Worm (Caenorhabditis elegans) whole organism, L3 larva: Measurements from ENCODE around the gene R07E5.4.

Source experiments
- R02D3.7 ChIP-seq: fragments of 150-350 bp; optimal IDR thresholded peaks from 2 replicates; lab custom pipeline; 2014; ENCODE audit warnings: missing biosample characterization, missing genetic modification characterization
- ama-1 ChIP-seq: fragments of 150-350 bp; optimal IDR thresholded peaks from 2 replicates; lab custom pipeline; 2018
- ceh-16 ChIP-seq: sonication (generic microtip); optimal IDR thresholded peaks from 2 replicates; lab custom pipeline; 2017; ENCODE audit warnings: missing biosample characterization, missing genetic modification characterization
- ceh-82 ChIP-seq: fragments of 150-350 bp; optimal IDR thresholded peaks from 2 replicates; lab custom pipeline; 2014; ENCODE audit warnings: missing biosample characterization, missing genetic modification characterization
- ceh-9 ChIP-seq: sonication (generic microtip); optimal IDR thresholded peaks from 2 replicates; lab custom pipeline; 2018; ENCODE audit warnings: missing biosample characterization, missing genetic modification characterization
- egl-27 ChIP-seq: sonication (generic microtip); optimal IDR thresholded peaks from 4 replicates; lab custom pipeline; 2017; ENCODE audit warnings: missing biosample characterization, missing genetic modification reagents, missing genetic modification characterization
- egl-5 ChIP-seq: fragments of 150-350 bp; optimal IDR thresholded peaks from 2 replicates; lab custom pipeline; 2017; ENCODE audit warnings: missing biosample characterization, missing genetic modification reagents, missing genetic modification characterization, inconsistent platforms
- elt-3 ChIP-seq, 3 experiments: fragments of 150-350 bp in 1 of 3; sonication (generic microtip) in 2 of 3; optimal IDR thresholded peaks; 2 replicates in 2 of 3; 4 replicates in 1 of 3; lab custom pipeline; 2014 to 2017; ENCODE audit warnings: missing biosample characterization in 3 of 3, missing genetic modification characterization in 3 of 3
- eor-1 ChIP-seq, 2 experiments: fragments of 150-350 bp; optimal IDR thresholded peaks; 2 replicates each; lab custom pipeline; 2014 to 2018; ENCODE audit warnings: missing biosample characterization in 2 of 2, missing genetic modification characterization in 2 of 2
- fos-1 ChIP-seq: fragments of 150-350 bp; optimal IDR thresholded peaks from 2 replicates; lab custom pipeline; 2014; ENCODE audit warnings: missing biosample characterization, missing genetic modification characterization
- hmg-11 ChIP-seq: sonication (generic microtip); optimal IDR thresholded peaks from 2 replicates; lab custom pipeline; 2016; ENCODE audit warnings: missing genetic modification characterization, missing compliant biosample characterization
- lin-15B ChIP-seq: fragments of 150-350 bp; optimal IDR thresholded peaks from 2 replicates; lab custom pipeline; 2014; ENCODE audit warnings: missing biosample characterization, missing genetic modification characterization
- lin-39 ChIP-seq: fragments of 150-350 bp; optimal IDR thresholded peaks from 2 replicates; lab custom pipeline; 2018; ENCODE audit warnings: missing biosample characterization, missing genetic modification reagents, missing genetic modification characterization
- nhr-11 ChIP-seq: fragments of 150-350 bp; optimal IDR thresholded peaks from 2 replicates; lab custom pipeline; 2014; ENCODE audit warnings: missing biosample characterization, missing genetic modification characterization
- nhr-23 ChIP-seq: fragments of 150-350 bp; optimal IDR thresholded peaks from 2 replicates; lab custom pipeline; 2014; ENCODE audit warnings: missing biosample characterization, missing genetic modification reagents, missing genetic modification characterization
- nhr-25 ChIP-seq: sonication (generic microtip); optimal IDR thresholded peaks from 2 replicates; lab custom pipeline; 2017; ENCODE audit warnings: missing biosample characterization, missing genetic modification characterization
- nhr-28 ChIP-seq: fragments of 150-350 bp; optimal IDR thresholded peaks from 2 replicates; lab custom pipeline; 2014; ENCODE audit warnings: missing biosample characterization, missing genetic modification characterization
- pha-4 ChIP-seq: fragments of 150-350 bp; optimal IDR thresholded peaks from 2 replicates; lab custom pipeline; 2014; ENCODE audit warnings: missing biosample characterization, missing genetic modification reagents, missing genetic modification characterization
- skn-1 ChIP-seq: fragments of 150-350 bp; optimal IDR thresholded peaks from 2 replicates; lab custom pipeline; 2014; ENCODE audit warnings: missing biosample characterization, missing genetic modification characterization
- unc-39 ChIP-seq: sonication (generic microtip); optimal IDR thresholded peaks from 4 replicates; lab custom pipeline; 2017; ENCODE audit warnings: missing biosample characterization, missing genetic modification characterization
- unc-62 ChIP-seq: fragments of 150-350 bp; sonication (generic microtip); optimal IDR thresholded peaks from 4 replicates; lab custom pipeline; 2014; ENCODE audit warnings: missing biosample characterization, missing genetic modification reagents, missing genetic modification characterization
- ztf-4 ChIP-seq: fragments of 150-350 bp; optimal IDR thresholded peaks from 2 replicates; lab custom pipeline; 2014; ENCODE audit warnings: missing biosample characterization, missing genetic modification characterization

The R07E5.4 gene

ce11 chrIII:4441781-4442180 is 47.2 kb downstream of the R07E5.4 start, which contains the start of gene nex-3:
TSS of gene nex-3 (plus strand) at chrIII:4442081.
- TF ChIP-seq egl-5 (no peak), nhr-28 (tag; lab: Kevin White, UChicago) (no peak), ztf-4 (tag; lab: Kevin White, UChicago) (no peak), unc-39 (no peak), egl-27 (no peak), unc-62 (no peak), eor-1 (tag; optimal IDR thresholded peaks at IDR 0.05; lab: Kevin White, UChicago) (no peak), skn-1 (tag; lab: Kevin White, UChicago) (no peak), nhr-23 (no peak)

- TF ChIP-seq ceh-9 (tag; lab: Kevin White, UChicago) (no peak), lin-39 (tag; lab: Kevin White, UChicago) (no peak), nhr-25 (tag; lab: Kevin White, UChicago) (no peak), nhr-11 (tag; lab: Kevin White, UChicago) (no peak), elt-3 (tag; optimal IDR thresholded peaks at IDR 0.05; lab: Kevin White, UChicago) (no peak), ceh-82 (tag; lab: Kevin White, UChicago) (no peak), lin-15B (no peak), ama-1 (no peak), R02D3.7 (tag; lab: Kevin White, UChicago) (no peak), hmg-11 (tag; lab: Kevin White, UChicago) (no peak), ztf-4 (tag; lab: Kevin White, UChicago) (no peak), ceh-16 (tag; lab: Kevin White, UChicago) (no peak), pha-4 (tag; lab: Kevin White, UChicago) (no peak), fos-1 (tag; lab: Kevin White, UChicago) (no peak), egl-5 (no peak)
Observed at ce11 chrIII:4444492-4444891, 49.9 kb downstream of the R07E5.4 start.
